Worm (Caenorhabditis elegans): ENCODE results near the gene F20G2.1.

ce11 chrV:13730762-13731161 lies 22.6 kb downstream of the F20G2.1 start, which contains the start of gene dct-17:
- TF ChIP-seq med-1 (GFP tag; optimal IDR thresholded peaks at IDR 0.05; ENCODE audit: insufficient read depth), result no peak
- TF ChIP-seq flt-1 (GFP tag; IDR thresholded peaks at IDR 0.05), result no peak

Measured in whole organism, midembryonic.